Fruit fly (Drosophila melanogaster) whole organism, wandering third instar larva: Measurements from ENCODE around the gene CG5953.
A peak's percentile ranks its signal among the peaks of the same experiment; 100 is the strongest.

Source experiments
- jim ChIP-seq: fragments of 175-275, 200-325 bp; sonication (Bioruptor generic); optimal IDR thresholded peaks from 2 replicates; lab custom pipeline; 2016; ENCODE audit warnings: missing biosample characterization, mild to moderate bottlenecking, missing genetic modification characterization
- psq ChIP-seq: fragments of 200-800 bp; sonication (Bioruptor generic); optimal IDR thresholded peaks from 3 replicates; lab custom pipeline; 2017; ENCODE audit warnings: missing biosample characterization, mild to moderate bottlenecking, missing genetic modification characterization, moderate library complexity
- sage ChIP-seq: fragments of 200-800 bp; sonication (Bioruptor generic); optimal IDR thresholded peaks from 2 replicates; lab custom pipeline; 2016; ENCODE audit warnings: missing biosample characterization, mild to moderate bottlenecking, missing genetic modification characterization
- tai ChIP-seq: sonication (Bioruptor generic); optimal IDR thresholded peaks from 2 replicates; lab custom pipeline; 2016; ENCODE audit warnings: missing biosample characterization, missing genetic modification characterization

DNA sequence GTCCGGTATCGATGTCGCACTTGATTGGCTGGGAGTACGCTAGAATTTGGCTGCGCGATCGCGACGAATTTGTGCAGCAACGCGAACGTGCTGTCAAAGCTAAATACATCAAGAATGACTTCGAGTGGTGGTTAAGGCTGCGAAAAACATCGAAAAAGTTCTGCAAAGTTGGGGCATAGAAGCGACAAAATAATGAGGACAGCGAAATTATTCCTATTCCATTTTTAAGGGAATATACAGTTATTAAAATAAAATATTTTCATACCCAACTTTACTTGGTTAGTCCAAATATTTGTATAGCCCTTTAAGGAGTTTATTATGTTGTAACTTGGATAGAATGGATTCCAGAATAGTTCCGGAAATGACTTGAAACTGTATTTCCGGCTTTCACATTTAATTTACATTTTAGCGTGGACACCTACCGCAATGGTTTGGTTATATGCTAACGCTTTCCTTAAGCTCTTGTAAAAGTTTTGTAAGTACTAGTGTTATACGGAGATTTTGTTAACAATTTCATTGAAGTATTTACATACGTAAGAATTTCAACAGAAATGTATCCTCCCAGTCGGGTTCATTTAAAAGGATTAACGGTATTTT lies 10.4 kb upstream of the CG5953 start:
- peak; percentile 25 for TF ChIP-seq psq (GFP tag; lab: Kevin White, UChicago)
- no peak for TF ChIP-seq sage (GFP tag; lab: Kevin White, UChicago)
- no peak for TF ChIP-seq tai
- TF ChIP-seq jim: no peak
